Fruit fly (Drosophila melanogaster): ENCODE results near the gene Cad96Ca.

The Cad96Ca gene

dm6 chr3R:25184540-25184939 is 23.5 kb downstream of the Cad96Ca start:
- TF ChIP-seq dac (GFP tag; optimal IDR thresholded peaks at IDR 0.05) (no peak), Hr4 (GFP tag; optimal IDR thresholded peaks at IDR 0.05) (no peak), CG6163 (GFP tag; IDR thresholded peaks at IDR 0.05) (no peak), Eip78C (GFP tag) (peak; percentile 38), CG10669 (GFP tag; optimal IDR thresholded peaks at IDR 0.05) (no peak), ss (GFP tag; optimal IDR thresholded peaks at IDR 0.05) (peak in 1 of 2 experiments; percentile 43)

dm6 chr3R:25183484-25184442 is 24.3 kb downstream of the Cad96Ca start, which contains the start of gene dan:
TSS of gene dan (plus strand) at chr3R:25184383.
- TF ChIP-seq vri (GFP tag; optimal IDR thresholded peaks at IDR 0.05) = no peak
- TF ChIP-seq Sox14 (GFP tag; optimal IDR thresholded peaks at IDR 0.05) = no peak
- peak; percentile 8 for TF ChIP-seq spab (GFP tag; optimal IDR thresholded peaks at IDR 0.05)
- no peak for TF ChIP-seq Lpt (GFP tag; optimal IDR thresholded peaks at IDR 0.05)
- no peak for TF ChIP-seq CG3919 (GFP tag; optimal IDR thresholded peaks at IDR 0.05)
- TF ChIP-seq Gug (GFP tag; IDR thresholded peaks at IDR 0.05) = no peak
- TF ChIP-seq CG8119 (GFP tag; IDR thresholded peaks at IDR 0.05) = peak; percentile 35; the same call in 1 of the 3 replicates
- TF ChIP-seq fd85E (GFP tag; optimal IDR thresholded peaks at IDR 0.05) = no peak
- peak; percentile 86 for TF ChIP-seq svp (GFP tag)
- peak; percentile 21 for TF ChIP-seq Met (GFP tag; optimal IDR thresholded peaks at IDR 0.05)
- no peak for TF ChIP-seq Hr39 (GFP tag; optimal IDR thresholded peaks at IDR 0.05)
- TF ChIP-seq CG15336 (GFP tag; IDR thresholded peaks at IDR 0.05) = no peak
- TF ChIP-seq CG7368 (GFP tag; optimal IDR thresholded peaks at IDR 0.05) = no peak
- peak; percentile 41 for TF ChIP-seq acj6 (GFP tag; optimal IDR thresholded peaks at IDR 0.05)
- TF ChIP-seq Smox (GFP tag; optimal IDR thresholded peaks at IDR 0.05) = no peak
- no peak for TF ChIP-seq Hr38 (GFP tag; optimal IDR thresholded peaks at IDR 0.05)
- peak; percentile 32 for TF ChIP-seq CG34406 (GFP tag; optimal IDR thresholded peaks at IDR 0.05)
- TF ChIP-seq fd59A (GFP tag; optimal IDR thresholded peaks at IDR 0.05) = peak; percentile 23
- TF ChIP-seq ss (GFP tag; optimal IDR thresholded peaks at IDR 0.05) = peak in 1 of 2 experiments; percentile 6
- TF ChIP-seq Ets21C (GFP tag; optimal IDR thresholded peaks at IDR 0.05) = no peak
- peak; percentile 50 for TF ChIP-seq Ets96B (tag; optimal IDR thresholded peaks at IDR 0.05)
- peak; percentile 31 for TF ChIP-seq CG8632 (GFP tag; optimal IDR thresholded peaks at IDR 0.05)
- peak; percentile 47 for TF ChIP-seq dsx (GFP tag; optimal IDR thresholded peaks at IDR 0.05; ENCODE audit: poor library complexity, severe bottlenecking)
- peak; percentile 30 for TF ChIP-seq cyc (GFP tag; optimal IDR thresholded peaks at IDR 0.05)
- TF ChIP-seq CG6792 (GFP tag; optimal IDR thresholded peaks at IDR 0.05) = peak; percentile 14
- TF ChIP-seq CG11902 (GFP tag; optimal IDR thresholded peaks at IDR 0.05) = no peak
- peak; percentile 30 for TF ChIP-seq Sox102F (GFP tag; optimal IDR thresholded peaks at IDR 0.05)
- peak in 1 of 2 experiments; percentile 32 for TF ChIP-seq salr (GFP tag; optimal IDR thresholded peaks at IDR 0.05)
- peak; percentile 47 for TF ChIP-seq Eip75B (GFP tag; optimal IDR thresholded peaks at IDR 0.05)
- no peak for TF ChIP-seq lz (GFP tag; optimal IDR thresholded peaks at IDR 0.05)
- peak; percentile 52 for TF ChIP-seq CG3032 (tag; optimal IDR thresholded peaks at IDR 0.05)
- TF ChIP-seq net (GFP tag; optimal IDR thresholded peaks at IDR 0.05) = no peak
- TF ChIP-seq Hr4 (GFP tag; optimal IDR thresholded peaks at IDR 0.05) = no peak
- no peak for TF ChIP-seq CG6854 (GFP tag; optimal IDR thresholded peaks at IDR 0.05)
- peak; percentile 29 for TF ChIP-seq CG32006 (GFP tag; optimal IDR thresholded peaks at IDR 0.05)
- TF ChIP-seq CG6163 (GFP tag; IDR thresholded peaks at IDR 0.05) = 0 out of 3 replicates have a peak, but pooled peaks have one; percentile 19
- no peak for TF ChIP-seq CG9139 (GFP tag; optimal IDR thresholded peaks at IDR 0.05)
- TF ChIP-seq CG31627 (GFP tag; optimal IDR thresholded peaks at IDR 0.05) = no peak
- peak; percentile 57 for TF ChIP-seq CG8319 (GFP tag; optimal IDR thresholded peaks at IDR 0.05)
- TF ChIP-seq OdsH (GFP tag; optimal IDR thresholded peaks at IDR 0.05) = peak; percentile 31
- no peak for TF ChIP-seq dac (GFP tag; optimal IDR thresholded peaks at IDR 0.05)
- no peak for TF ChIP-seq CG16779 (tag; optimal IDR thresholded peaks at IDR 0.05)
- TF ChIP-seq Blimp-1 (GFP tag; optimal IDR thresholded peaks at IDR 0.05) = no peak
- TF ChIP-seq CG6808 (GFP tag; optimal IDR thresholded peaks at IDR 0.05) = no peak
- peak; percentile 63 for TF ChIP-seq Eip78C (GFP tag)
- TF ChIP-seq Eip93F (GFP tag; optimal IDR thresholded peaks at IDR 0.05) = no peak
